Worm (Caenorhabditis elegans) whole organism, mixed stage, embryonic: ENCODE measurements around the gene col-78.

Experiments
- bed-3 ChIP-seq: fragments of 200-800 bp; sonication (Bioruptor generic); optimal IDR thresholded peaks from 3 replicates; lab custom pipeline; 2018; ENCODE audit warnings: mild to moderate bottlenecking, missing genetic modification characterization, moderate library complexity, missing compliant biosample characterization
- blmp-1 ChIP-seq: fragments of 150-350 bp; optimal IDR thresholded peaks from 2 replicates; lab custom pipeline; 2014; ENCODE audit warnings: missing biosample characterization, missing genetic modification characterization
- ceh-43 ChIP-seq: fragments of 200-800 bp; sonication (Bioruptor generic); optimal IDR thresholded peaks from 2 replicates; lab custom pipeline; 2018; ENCODE audit warnings: mild to moderate bottlenecking, missing genetic modification characterization, moderate library complexity, missing compliant biosample characterization
- lin-13 ChIP-seq: fragments of 150-350 bp; optimal IDR thresholded peaks from 2 replicates; lab custom pipeline; 2014; ENCODE audit warnings: missing biosample characterization, missing genetic modification characterization
- nhr-237 ChIP-seq: fragments of 150-350 bp; optimal IDR thresholded peaks from 2 replicates; lab custom pipeline; 2014; ENCODE audit warnings: missing biosample characterization, missing genetic modification characterization
- nhr-28 ChIP-seq: fragments of 150-350 bp; optimal IDR thresholded peaks from 2 replicates; lab custom pipeline; 2014; ENCODE audit warnings: missing biosample characterization, missing genetic modification characterization
- snpc-4 ChIP-seq: fragments of 150-350 bp; optimal IDR thresholded peaks from 2 replicates; lab custom pipeline; 2014; ENCODE audit warnings: missing biosample characterization, missing genetic modification characterization
- unc-62 ChIP-seq: fragments of 150-350 bp; optimal IDR thresholded peaks from 2 replicates; lab custom pipeline; 2014; ENCODE audit warnings: missing biosample characterization, missing genetic modification reagents, missing genetic modification characterization

DNA sequence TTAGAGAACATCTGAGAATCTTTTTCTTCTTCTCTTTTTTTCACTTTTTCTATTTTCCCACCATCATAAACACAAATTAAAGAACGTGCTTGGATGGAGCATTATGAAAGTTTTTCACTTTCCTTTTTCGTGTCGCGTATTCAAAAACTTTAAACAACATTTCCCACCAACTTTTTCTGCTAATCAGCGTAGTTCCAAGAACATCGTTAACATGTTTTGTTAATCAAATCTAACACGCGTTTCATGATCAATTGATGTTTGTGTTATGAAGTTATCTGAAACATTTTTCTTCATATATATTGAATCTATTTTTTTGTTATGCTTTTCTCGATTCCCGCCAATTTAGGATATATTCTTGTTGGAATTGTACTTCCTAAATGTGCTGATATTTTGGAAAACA, 36.7 kb upstream of the col-78 start:
- TF ChIP-seq blmp-1 (tag; lab: Kevin White, UChicago) = no peak
- no peak for TF ChIP-seq nhr-237 (tag; lab: Kevin White, UChicago)
- TF ChIP-seq snpc-4 (tag; lab: Kevin White, UChicago) = no peak
- TF ChIP-seq nhr-28 (tag; lab: Kevin White, UChicago) = no peak
- TF ChIP-seq ceh-43 (GFP tag; lab: Kevin White, UChicago) = no peak
- no peak for TF ChIP-seq bed-3 (GFP tag; lab: Kevin White, UChicago)
- TF ChIP-seq lin-13 (tag; lab: Kevin White, UChicago) = no peak
- TF ChIP-seq unc-62 (GFP tag; lab: Kevin White, UChicago) = no peak
